Worm (Caenorhabditis elegans) whole organism, L4 larva: ENCODE results near the gene Y7A5A.7.

Experiments
- D1046.2 ChIP-seq: fragments of 200-800 bp; sonication (Bioruptor generic); IDR thresholded peaks from 2 replicates; pipeline ENCODE4 v1.3.6; 2022; ENCODE audit warnings: missing genetic modification characterization, missing compliant biosample characterization
- F37D6.2 ChIP-seq: sonication (generic microtip); optimal IDR thresholded peaks from 2 replicates; lab custom pipeline; 2016; ENCODE audit warnings: mild to moderate bottlenecking, missing genetic modification characterization, missing compliant biosample characterization
- F49E8.2 ChIP-seq: sonication (generic microtip); optimal IDR thresholded peaks from 2 replicates; lab custom pipeline; 2016; ENCODE audit warnings: missing compliant biosample characterization, mild to moderate bottlenecking, missing genetic modification characterization, borderline replicate concordance
- R02D3.7 ChIP-seq: fragments of 150-350 bp; sonication (generic microtip); optimal IDR thresholded peaks from 3 replicates; lab custom pipeline; 2014; ENCODE audit warnings: missing biosample characterization, missing genetic modification characterization
- T20F7.1 ChIP-seq: fragments of 200-800 bp; sonication (Bioruptor generic); optimal IDR thresholded peaks from 2 replicates; lab custom pipeline; 2018; ENCODE audit warnings: mild to moderate bottlenecking, missing genetic modification characterization, missing compliant biosample characterization
- T26A8.4 ChIP-seq: fragments of 200-800 bp; sonication (Bioruptor generic); IDR thresholded peaks from 2 replicates; pipeline ENCODE4 v1.3.6; 2022; ENCODE audit warnings: missing genetic modification characterization, missing compliant biosample characterization
- Y105C5A.15 ChIP-seq: fragments of 200-800 bp; sonication (Bioruptor generic); IDR thresholded peaks from 2 replicates; pipeline ENCODE4 v1.3.6; 2022; ENCODE audit warnings: missing genetic modification characterization, missing compliant biosample characterization
- Y48G9A.11 ChIP-seq: fragments of 200-800 bp; sonication (Bioruptor generic); IDR thresholded peaks from 2 replicates; pipeline ENCODE4 v1.3.6; 2022; ENCODE audit warnings: missing genetic modification reagents, missing genetic modification characterization, missing compliant biosample characterization
- Y5F2A.4 ChIP-seq: fragments of 200-800 bp; sonication (Bioruptor generic); optimal IDR thresholded peaks from 2 replicates; lab custom pipeline; 2018; ENCODE audit warnings: mild to moderate bottlenecking, missing genetic modification characterization, missing compliant biosample characterization
- Y75B8A.6 ChIP-seq: fragments of 200-800 bp; sonication (Bioruptor generic); IDR thresholded peaks from 2 replicates; pipeline ENCODE4 v1.3.6; 2022; ENCODE audit warnings: missing genetic modification reagents, missing genetic modification characterization, missing compliant biosample characterization
- ZK337.2 ChIP-seq: fragments of 200-800 bp; sonication (Bioruptor generic); IDR thresholded peaks from 2 replicates; pipeline ENCODE4 v1.3.6; 2022; ENCODE audit warnings: missing genetic modification reagents, missing genetic modification characterization, missing compliant biosample characterization
- aha-1 ChIP-seq: fragments of 150-350 bp; peaks from one replicate; lab custom pipeline; 2014; ENCODE audit warnings: missing biosample characterization, missing genetic modification characterization
- ceh-28 ChIP-seq: fragments of 150-350 bp; optimal IDR thresholded peaks from 2 replicates; lab custom pipeline; 2014; ENCODE audit warnings: missing biosample characterization, missing genetic modification reagents, missing genetic modification characterization
- ceh-44 ChIP-seq: fragments of 200-800 bp; sonication (Bioruptor generic); IDR thresholded peaks from 2 replicates; pipeline ENCODE4 v1.3.6; 2022; ENCODE audit warnings: missing genetic modification reagents, missing genetic modification characterization, missing compliant biosample characterization
- ceh-82 ChIP-seq: sonication (generic microtip); optimal IDR thresholded peaks from 2 replicates; lab custom pipeline; 2017; ENCODE audit warnings: missing biosample characterization, missing genetic modification characterization
- cey-2 ChIP-seq: sonication (generic microtip); optimal IDR thresholded peaks from 3 replicates; lab custom pipeline; 2017; ENCODE audit warnings: missing genetic modification characterization, mild to moderate bottlenecking, missing compliant biosample characterization, antibody characterized with exemption, borderline replicate concordance; ENCODE audit not compliant: insufficient read depth
- daf-12 ChIP-seq: fragments of 150-350 bp; optimal IDR thresholded peaks from 2 replicates; lab custom pipeline; 2014; ENCODE audit warnings: missing biosample characterization, missing genetic modification reagents, missing genetic modification characterization
- dmd-6 ChIP-seq: fragments of 200-800 bp; sonication (Bioruptor generic); IDR thresholded peaks from 2 replicates; pipeline ENCODE4 v1.3.6; 2022; ENCODE audit warnings: missing genetic modification reagents, missing genetic modification characterization, missing compliant biosample characterization
- dmd-8 ChIP-seq: fragments of 200-800 bp; sonication (Bioruptor generic); IDR thresholded peaks from 2 replicates; pipeline ENCODE4 v1.3.6; 2022; ENCODE audit warnings: missing genetic modification characterization, missing compliant biosample characterization
- duxl-1 ChIP-seq: sonication (generic microtip); optimal IDR thresholded peaks from 2 replicates; lab custom pipeline; 2016; ENCODE audit warnings: mild to moderate bottlenecking, missing genetic modification characterization, moderate library complexity, missing compliant biosample characterization; ENCODE audit not compliant: poor library complexity
- egl-27 ChIP-seq: sonication (generic microtip); optimal IDR thresholded peaks from 3 replicates; lab custom pipeline; 2017; ENCODE audit warnings: missing biosample characterization, missing genetic modification reagents, missing genetic modification characterization
- fkh-10 ChIP-seq: fragments of 150-350 bp; optimal IDR thresholded peaks from 2 replicates; lab custom pipeline; 2014; ENCODE audit warnings: missing biosample characterization, missing genetic modification reagents, missing genetic modification characterization
- hlh-11 ChIP-seq: fragments of 200-800 bp; sonication (Bioruptor generic); optimal IDR thresholded peaks from 2 replicates; lab custom pipeline; 2018; ENCODE audit warnings: mild to moderate bottlenecking, missing genetic modification characterization, missing compliant biosample characterization
- hmg-1.1 ChIP-seq: fragments of 200-800 bp; sonication (Bioruptor generic); IDR thresholded peaks from 2 replicates; pipeline ENCODE4 v1.3.6; 2022; ENCODE audit warnings: missing genetic modification reagents, missing genetic modification characterization, missing compliant biosample characterization
- jun-1 ChIP-seq: fragments of 150-350 bp; optimal IDR thresholded peaks from 2 replicates; lab custom pipeline; 2014; ENCODE audit warnings: missing biosample characterization, missing genetic modification reagents, missing genetic modification characterization
- lim-7 ChIP-seq: fragments of 200-800 bp; sonication (Bioruptor generic); IDR thresholded peaks from 2 replicates; pipeline ENCODE4 v1.3.6; 2022; ENCODE audit warnings: missing genetic modification characterization, missing compliant biosample characterization
- lin-13 ChIP-seq: fragments of 150-350 bp; optimal IDR thresholded peaks from 2 replicates; lab custom pipeline; 2014; ENCODE audit warnings: missing biosample characterization, missing genetic modification reagents, missing genetic modification characterization
- lin-15B ChIP-seq: fragments of 150-350 bp; sonication (generic microtip); optimal IDR thresholded peaks from 3 replicates; lab custom pipeline; 2014; ENCODE audit warnings: missing biosample characterization, missing genetic modification characterization
- lin-39 ChIP-seq: fragments of 150-350 bp; optimal IDR thresholded peaks from 2 replicates; lab custom pipeline; 2014; ENCODE audit warnings: missing biosample characterization, missing genetic modification reagents, missing genetic modification characterization
- lir-3 ChIP-seq: sonication (generic microtip); optimal IDR thresholded peaks from 2 replicates; lab custom pipeline; 2016; ENCODE audit warnings: mild to moderate bottlenecking, missing genetic modification characterization, missing compliant biosample characterization
- madf-5 ChIP-seq, 2 experiments: fragments of 200-800 bp; sonication (Bioruptor generic); IDR thresholded peaks; 2 replicates each; pipeline ENCODE4 v1.3.6; 2022; ENCODE audit warnings: missing compliant biosample characterization in 2 of 2, missing genetic modification characterization in 2 of 2
- madf-9 ChIP-seq: fragments of 200-800 bp; sonication (Bioruptor generic); conservative IDR thresholded peaks from 2 replicates; pipeline ENCODE4 v1.3.6; 2022; ENCODE audit warnings: missing genetic modification reagents, missing genetic modification characterization, missing compliant biosample characterization
- mes-2 ChIP-seq: sonication (generic microtip); optimal IDR thresholded peaks from 2 replicates; lab custom pipeline; 2016; ENCODE audit warnings: missing genotype, mild to moderate bottlenecking, missing genetic modification characterization, missing compliant biosample characterization; ENCODE audit not compliant: poor library complexity, severe bottlenecking
- mxl-2 ChIP-seq: fragments of 200-800 bp; sonication (Bioruptor generic); conservative IDR thresholded peaks from 2 replicates; pipeline ENCODE4 v1.3.6; 2022; ENCODE audit warnings: missing genetic modification reagents, missing genetic modification characterization, missing compliant biosample characterization
- nhr-11 ChIP-seq: fragments of 150-350 bp; optimal IDR thresholded peaks from 2 replicates; lab custom pipeline; 2014; ENCODE audit warnings: missing biosample characterization, missing genetic modification characterization
- nhr-25 ChIP-seq: sonication (generic microtip); optimal IDR thresholded peaks from 2 replicates; lab custom pipeline; 2017; ENCODE audit warnings: missing genetic modification characterization, mild to moderate bottlenecking, missing compliant biosample characterization, antibody characterized with exemption, moderate library complexity, borderline replicate concordance; ENCODE audit not compliant: insufficient read depth
- nhr-28 ChIP-seq: fragments of 150-350 bp; optimal IDR thresholded peaks from 2 replicates; lab custom pipeline; 2014; ENCODE audit warnings: missing biosample characterization, missing genetic modification characterization
- nhr-48 ChIP-seq: sonication (generic microtip); optimal IDR thresholded peaks from 2 replicates; lab custom pipeline; 2016; ENCODE audit warnings: mild to moderate bottlenecking, missing genetic modification characterization, missing compliant biosample characterization
- nhr-6 ChIP-seq: fragments of 150-350 bp; optimal IDR thresholded peaks from 2 replicates; lab custom pipeline; 2014; ENCODE audit warnings: missing biosample characterization, missing genetic modification characterization
- pha-4 ChIP-seq, 2 experiments: fragments of 150-350 bp in 1 of 2; fragments of 200-800 bp in 1 of 2; sonication (Bioruptor generic) in 1 of 2; IDR thresholded peaks in 1 of 2; optimal IDR thresholded peaks in 1 of 2; 2 replicates each; pipeline versions ENCODE4 v1.3.6 to Lab custom; 2014 to 2022; ENCODE audit warnings: missing genetic modification characterization in 2 of 2, missing genetic modification reagents in 2 of 2, missing biosample characterization in 1 of 2, missing compliant biosample characterization in 1 of 2
- php-3 ChIP-seq: fragments of 200-800 bp; sonication (Bioruptor generic); IDR thresholded peaks from 2 replicates; pipeline ENCODE4 v1.3.6; 2022; ENCODE audit warnings: missing genetic modification reagents, missing genetic modification characterization, missing compliant biosample characterization
- skn-1 ChIP-seq: fragments of 150-350 bp; optimal IDR thresholded peaks from 2 replicates; lab custom pipeline; 2014; ENCODE audit warnings: missing biosample characterization, missing genetic modification characterization
- spr-3 ChIP-seq: fragments of 200-800 bp; sonication (Bioruptor generic); optimal IDR thresholded peaks from 2 replicates; lab custom pipeline; 2018; ENCODE audit warnings: mild to moderate bottlenecking, missing genetic modification characterization, missing compliant biosample characterization
- tra-1 ChIP-seq: fragments of 200-800 bp; sonication (Bioruptor generic); IDR thresholded peaks from 2 replicates; pipeline ENCODE4 v1.3.6; 2022; ENCODE audit warnings: missing genetic modification reagents, missing genetic modification characterization, missing compliant biosample characterization
- vab-7 ChIP-seq: fragments of 200-800 bp; sonication (Bioruptor generic); IDR thresholded peaks from 2 replicates; pipeline ENCODE4 v1.3.6; 2022; ENCODE audit warnings: missing genetic modification reagents, missing genetic modification characterization, missing compliant biosample characterization
- zag-1 ChIP-seq: fragments of 150-350 bp; optimal IDR thresholded peaks from 2 replicates; lab custom pipeline; 2014; ENCODE audit warnings: missing biosample characterization, missing genetic modification characterization
- zfp-3 ChIP-seq: fragments of 200-800 bp; sonication (Bioruptor generic); conservative IDR thresholded peaks from 2 replicates; pipeline ENCODE4 v1.3.6; 2022; ENCODE audit warnings: missing genetic modification reagents, missing genetic modification characterization, missing compliant biosample characterization
- zip-2 ChIP-seq: fragments of 150-350 bp; optimal IDR thresholded peaks from 2 replicates; lab custom pipeline; 2014; ENCODE audit warnings: missing biosample characterization, missing genetic modification characterization
- ztf-7 ChIP-seq: fragments of 150-350 bp; optimal IDR thresholded peaks from 2 replicates; lab custom pipeline; 2014; ENCODE audit warnings: missing biosample characterization, missing genetic modification characterization

Gene Y7A5A.7

DNA sequence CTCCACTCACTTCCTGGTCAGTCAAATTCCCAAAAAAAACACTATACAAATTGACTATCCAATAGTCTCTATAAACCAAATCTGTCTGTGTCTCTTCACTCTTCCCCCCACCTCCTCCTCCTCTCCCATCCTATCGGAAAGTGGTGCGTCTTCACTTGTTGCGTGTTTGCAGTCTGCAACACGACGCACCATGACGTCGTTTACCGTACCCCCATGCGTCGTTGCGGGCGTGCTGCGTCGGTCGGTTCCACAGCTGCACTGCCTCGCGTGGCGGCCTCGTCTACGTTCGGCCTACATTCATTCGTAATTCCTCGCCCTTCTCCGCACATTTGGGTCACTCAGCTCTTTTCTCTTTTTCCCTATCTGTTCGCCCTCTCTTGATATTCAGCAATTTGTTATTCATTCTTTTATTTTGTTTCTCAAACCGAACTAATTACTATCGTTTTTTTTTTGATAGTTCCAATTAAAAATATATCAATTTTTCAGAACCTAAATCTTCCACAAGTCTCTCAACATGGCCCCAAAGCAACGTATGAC lies 37.2 kb upstream of the Y7A5A.7 start, which contains the start of gene serp-1.1 (continued):
- TF ChIP-seq Y105C5A.15 (GFP tag; lab: Robert Waterston, UW) (0 out of 2 replicates have a peak, but pooled peaks have one; percentile 55), fkh-10 (peak; percentile 96), T26A8.4 (GFP tag; lab: Robert Waterston, UW) (peak; percentile 98), pha-4 (GFP tag; IDR thresholded peaks at IDR 0.05; lab: Robert Waterston, UW) (peak; percentile 99), pha-4 (tag; optimal IDR thresholded peaks at IDR 0.05; lab: Kevin White, UChicago) (peak; percentile 51), lin-39 (tag; lab: Kevin White, UChicago) (peak; percentile 80), lim-7 (GFP tag; lab: Robert Waterston, UW) (peak; percentile 77), daf-12 (tag; lab: Kevin White, UChicago) (no peak), nhr-25 (tag; lab: Kevin White, UChicago) (peak; percentile 98), tra-1 (peak; percentile 99), hmg-1.1 (GFP tag; lab: Robert Waterston, UW) (peak; percentile 99), dmd-8 (GFP tag; lab: Robert Waterston, UW) (peak; percentile 81), zip-2 (peak; percentile 85), ZK337.2 (0 out of 2 replicates have a peak, but pooled peaks have one; percentile 51), ceh-82 (no peak), lin-13 (GFP tag; lab: Kevin White, UChicago) (peak; percentile 99), egl-27 (tag; lab: Kevin White, UChicago) (peak; percentile 85), T20F7.1 (GFP tag; lab: Kevin White, UChicago) (peak; percentile 95), spr-3 (GFP tag; lab: Kevin White, UChicago) (peak; percentile 97), madf-9 (GFP tag; lab: Robert Waterston, UW) (peak; percentile 97), mes-2 (tag; lab: Kevin White, UChicago) (peak; percentile 97), D1046.2 (GFP tag; lab: Robert Waterston, UW) (peak; percentile 92), skn-1 (tag; lab: Kevin White, UChicago) (no peak), dmd-6 (GFP tag; lab: Robert Waterston, UW) (peak; percentile 100), Y75B8A.6 (GFP tag; lab: Robert Waterston, UW) (peak; percentile 96), zfp-3 (GFP tag; lab: Robert Waterston, UW) (peak; percentile 96), F37D6.2 (tag; lab: Kevin White, UChicago) (peak; percentile 96), vab-7 (GFP tag; lab: Robert Waterston, UW) (peak; percentile 93), F49E8.2 (tag; lab: Kevin White, UChicago) (no peak), ceh-28 (peak; percentile 77), Y48G9A.11 (peak; percentile 49; the same call in 1 of the 2 replicates), php-3 (GFP tag; lab: Robert Waterston, UW) (peak; percentile 91), ceh-44 (peak; percentile 25; the same call in 1 of the 2 replicates), hlh-11 (tag; lab: Kevin White, UChicago) (peak; percentile 100), nhr-48 (tag; lab: Kevin White, UChicago) (peak; percentile 98), R02D3.7 (tag; lab: Kevin White, UChicago) (no peak), duxl-1 (tag; lab: Kevin White, UChicago) (peak; percentile 97), madf-5 (GFP tag; IDR thresholded peaks at IDR 0.05; lab: Robert Waterston, UW) (no peak; a peak in 1 of 4 replicates), jun-1 (peak; percentile 95), lir-3 (tag; lab: Kevin White, UChicago) (peak; percentile 86), nhr-6 (tag; lab: Kevin White, UChicago) (peak; percentile 97), cey-2 (tag; lab: Kevin White, UChicago) (no peak), ztf-7 (tag; lab: Kevin White, UChicago) (peak; percentile 94), Y5F2A.4 (GFP tag; lab: Kevin White, UChicago) (peak; percentile 85), mxl-2 (peak; percentile 91), nhr-28 (peak; percentile 98), nhr-11 (tag; lab: Kevin White, UChicago) (peak; percentile 96), lin-15B (tag; lab: Kevin White, UChicago) (peak; percentile 64), zag-1 (tag; lab: Kevin White, UChicago) (peak; percentile 62), aha-1 (tag; lab: Kevin White, UChicago) (peak; percentile 100)
